Fruit fly (Drosophila melanogaster) S2 (cell line): ENCODE measurements around the gene BHD.

Experiments
- CG8478 ChIP-seq: fragments of >200 bp; optimal IDR thresholded peaks from 2 replicates; lab custom pipeline; 2018
- CTCF ChIP-seq, 2 experiments: fragments of >200 bp; optimal IDR thresholded peaks; 2 replicates each; lab custom pipeline; 2018

The BHD gene

DNA sequence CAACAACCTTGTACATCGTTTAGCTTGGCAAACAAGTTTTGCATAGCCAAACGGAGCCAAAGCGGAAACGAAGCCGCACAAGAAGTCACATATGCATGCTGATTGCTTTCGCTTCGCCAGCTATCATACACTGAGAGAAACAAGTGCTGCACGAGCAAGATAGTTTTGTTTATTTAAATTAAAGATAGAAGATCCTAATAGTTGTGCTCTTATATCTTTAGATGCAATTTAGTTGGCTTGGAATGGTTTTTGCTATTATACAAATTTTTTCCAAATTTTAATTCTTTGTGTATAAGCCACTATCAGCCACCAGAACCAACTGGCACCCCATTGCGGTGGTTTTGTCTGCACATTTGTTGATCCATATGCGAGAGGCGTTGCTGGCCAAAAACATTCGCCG is 45.2 kb downstream of the BHD start:
- TF ChIP-seq CTCF (optimal IDR thresholded peaks at IDR 0.05; lab: Kevin White, UChicago): no peak
- TF ChIP-seq CG8478 (lab: Kevin White, UChicago): no peak
